Worm (Caenorhabditis elegans): ENCODE results near the gene F19B10.2.

DNA sequence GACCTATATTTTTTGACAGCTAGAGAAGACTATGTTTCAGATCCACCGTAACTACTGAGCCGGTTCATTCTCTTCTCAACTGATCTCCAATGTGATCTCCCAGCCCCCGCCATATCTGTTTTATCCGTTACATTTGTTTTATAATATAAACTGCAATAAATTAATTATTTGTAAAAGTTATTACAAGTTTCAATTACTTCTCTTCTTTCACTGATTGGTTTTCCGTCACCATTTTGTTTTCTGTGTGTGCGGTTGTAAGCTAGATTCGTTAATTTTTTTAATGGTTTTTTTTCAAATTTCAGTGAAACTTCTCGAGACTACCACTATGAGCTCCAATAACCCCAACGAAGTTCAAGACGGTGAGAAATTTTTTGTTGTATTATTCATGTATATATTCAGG, 44.5 kb upstream of the F19B10.2 start, which contains the start of gene M151.2:
- no peak for TF ChIP-seq lir-1 (GFP tag; conservative IDR thresholded peaks at IDR 0.05)
- no peak for TF ChIP-seq rcor-1 (GFP tag; IDR thresholded peaks at IDR 0.05)
- no peak for TF ChIP-seq cebp-2 (GFP tag; IDR thresholded peaks at IDR 0.05)
- TF ChIP-seq aptf-2 (GFP tag; conservative IDR thresholded peaks at IDR 0.05): no peak
- TF ChIP-seq snpc-4 (GFP tag; optimal IDR thresholded peaks at IDR 0.05): no peak
- no peak for TF ChIP-seq snpc-4 (tag; optimal IDR thresholded peaks at IDR 0.05)
- no peak for TF ChIP-seq F10E7.11 (tag; optimal IDR thresholded peaks at IDR 0.05)
- no peak for TF ChIP-seq K11D2.4 (GFP tag; IDR thresholded peaks at IDR 0.05)
- no peak for TF ChIP-seq snpc-3.4 (tag; optimal IDR thresholded peaks at IDR 0.05)
- no peak for TF ChIP-seq C06A6.2 (GFP tag; conservative IDR thresholded peaks at IDR 0.05)
- TF ChIP-seq xnd-1 (tag; optimal IDR thresholded peaks at IDR 0.05): no peak
- TF ChIP-seq hlh-26 (GFP tag; conservative IDR thresholded peaks at IDR 0.05): no peak
- no peak for TF ChIP-seq rpc-1 (optimal IDR thresholded peaks at IDR 0.05)
- TF ChIP-seq rpc-1 (tag; optimal IDR thresholded peaks at IDR 0.05): no peak
